Worm (Caenorhabditis elegans): ENCODE data around the gene fcho-1.

DNA sequence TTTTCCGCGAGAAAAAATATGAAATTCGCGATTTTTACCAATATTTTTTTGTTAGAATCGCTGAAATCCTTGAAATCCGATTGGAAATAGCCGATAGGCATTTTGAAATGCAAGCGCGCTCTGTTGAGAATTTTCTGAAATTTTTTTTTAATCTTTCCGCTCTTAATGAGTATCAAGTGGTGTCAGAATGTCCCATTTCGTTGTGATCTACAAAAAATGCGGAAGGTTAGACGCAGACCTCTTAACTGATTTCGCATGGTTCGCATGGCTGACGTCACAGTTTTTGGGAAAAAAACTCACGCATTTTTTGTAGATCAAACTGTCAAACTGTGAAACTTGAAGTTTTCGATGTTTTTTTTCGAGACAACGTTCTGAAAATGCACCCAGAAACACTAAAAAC is 38.5 kb upstream of the fcho-1 start, which contains the start of gene srw-66:
- TF ChIP-seq blmp-1 (tag; optimal IDR thresholded peaks at IDR 0.05; ENCODE audit: insufficient read depth) (no peak), elt-1 (tag; optimal IDR thresholded peaks at IDR 0.05) (no peak), lin-39 (tag; optimal IDR thresholded peaks at IDR 0.05) (no peak), ceh-16 (tag; optimal IDR thresholded peaks at IDR 0.05) (no peak), mdl-1 (tag; optimal IDR thresholded peaks at IDR 0.05) (no peak), nhr-6 (tag; optimal IDR thresholded peaks at IDR 0.05) (no peak), sma-9 (GFP tag; optimal IDR thresholded peaks at IDR 0.05) (no peak), sma-9 (tag; optimal IDR thresholded peaks at IDR 0.05) (no peak), ama-1 (optimal IDR thresholded peaks at IDR 0.05) (no peak)

All from whole organism, L2 larva.